Worm (Caenorhabditis elegans): Measurements from ENCODE around the gene spp-21.

ce11 chrX:11533543-11534003 is 43.6 kb downstream of the spp-21 start, which contains the start of gene C35C5.8:
- no peak for TF ChIP-seq blmp-1 (tag; optimal IDR thresholded peaks at IDR 0.05)
- no peak for TF ChIP-seq ztf-11 (tag; optimal IDR thresholded peaks at IDR 0.05)
- no peak for TF ChIP-seq lin-13 (tag; optimal IDR thresholded peaks at IDR 0.05)
- TF ChIP-seq nhr-12 (tag; optimal IDR thresholded peaks at IDR 0.05): no peak
- TF ChIP-seq nhr-2 (tag; optimal IDR thresholded peaks at IDR 0.05): no peak
- no peak for TF ChIP-seq pha-4 (tag; optimal IDR thresholded peaks at IDR 0.05)
- no peak for TF ChIP-seq nhr-76 (tag; optimal IDR thresholded peaks at IDR 0.05)
- no peak for TF ChIP-seq nhr-237 (tag; optimal IDR thresholded peaks at IDR 0.05)
- no peak for TF ChIP-seq lsy-2 (tag; optimal IDR thresholded peaks at IDR 0.05)
